Fruit fly (Drosophila melanogaster) whole organism, larva: ENCODE results near the gene Ac76E.
A peak's percentile ranks its signal among the peaks of the same experiment; 100 is the strongest.

Experiments
- noc ChIP-seq: fragments of 200-800 bp; sonication (Bioruptor generic); optimal IDR thresholded peaks from 3 replicates; lab custom pipeline; 2019; ENCODE audit warnings: missing biosample characterization, mild to moderate bottlenecking, missing genetic modification characterization, moderate library complexity

The Ac76E gene

dm6 chr3L:19929051-19929718, 9.9 kb upstream of the Ac76E start:
- no peak for TF ChIP-seq noc

DNA sequence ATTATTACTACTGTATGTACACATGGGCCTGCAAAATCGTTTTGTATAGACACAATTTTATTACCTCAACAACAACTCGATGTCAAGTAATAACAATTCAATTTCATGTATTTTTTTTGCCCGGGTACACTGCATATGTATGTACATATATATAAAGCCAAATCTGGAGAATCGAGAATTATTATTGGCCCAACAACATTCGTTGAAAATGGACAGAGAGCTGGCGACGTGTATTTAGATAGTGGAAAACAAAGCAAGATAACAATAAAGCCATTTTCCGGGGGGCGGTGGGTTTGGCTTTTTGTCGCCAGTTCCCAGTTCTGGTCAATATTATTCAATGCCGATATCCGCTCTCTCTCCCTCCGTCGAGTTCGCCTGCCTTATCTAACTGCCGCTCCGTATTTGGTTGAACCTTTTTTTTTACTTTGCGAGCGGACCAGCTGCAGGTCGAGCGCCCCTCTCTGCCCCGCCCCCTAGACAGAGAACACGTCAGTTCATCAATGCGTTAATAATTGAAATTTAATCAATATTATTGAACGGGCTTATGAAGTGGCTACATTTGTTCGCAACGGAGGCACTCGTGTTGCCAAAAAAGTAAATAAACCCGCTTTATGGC, 9.3 kb upstream of the Ac76E start:
- TF ChIP-seq noc, result no peak

dm6 chr3L:19931391-19931790, 7.7 kb upstream of the Ac76E start, which contains the start of gene CG46462:
Gene CG46462 (plus strand): TSS chr3L:19931691.
- TF ChIP-seq noc, result no peak

dm6 chr3L:19932917-19933316, 6.2 kb upstream of the Ac76E start:
- no peak for TF ChIP-seq noc

DNA sequence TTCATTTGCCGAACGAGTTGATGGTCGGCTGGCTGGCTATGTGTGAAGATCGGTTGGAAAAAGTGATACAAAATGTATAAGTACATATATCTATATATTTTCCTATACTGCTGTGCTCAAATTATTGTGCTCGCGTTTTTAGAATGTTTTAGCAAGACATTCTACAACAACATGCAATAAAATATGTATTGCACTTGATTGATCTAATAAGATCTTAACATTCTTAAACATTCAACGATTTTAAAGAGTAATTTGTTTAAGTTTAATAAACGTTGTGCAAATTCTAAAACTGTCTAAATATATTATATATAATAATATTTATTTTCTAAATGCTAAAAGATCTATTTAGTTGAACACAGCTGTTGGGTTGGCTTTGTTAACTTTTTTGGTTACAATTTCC, 1.3 kb downstream of the Ac76E start:
- TF ChIP-seq noc, result no peak

DNA sequence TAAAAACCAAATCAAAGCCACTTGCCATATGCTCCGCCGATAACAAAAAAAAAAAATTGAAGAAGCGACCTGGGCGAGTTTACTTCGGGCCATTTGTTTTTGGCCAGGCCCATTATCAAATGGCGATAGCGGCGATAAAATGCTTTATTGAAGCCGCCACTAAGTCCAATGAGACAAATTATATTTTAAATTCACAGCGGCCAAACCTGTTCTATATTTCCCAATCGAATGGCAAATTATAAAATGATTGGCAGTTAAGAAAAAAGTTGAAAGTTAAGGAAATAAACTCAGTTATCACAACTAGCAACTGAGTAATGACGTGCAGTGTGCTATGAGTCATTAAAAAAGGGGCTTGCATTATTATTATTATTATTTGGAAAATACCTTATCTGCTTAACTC, 2.1 kb downstream of the Ac76E start:
- peak; percentile 37 for TF ChIP-seq noc

DNA sequence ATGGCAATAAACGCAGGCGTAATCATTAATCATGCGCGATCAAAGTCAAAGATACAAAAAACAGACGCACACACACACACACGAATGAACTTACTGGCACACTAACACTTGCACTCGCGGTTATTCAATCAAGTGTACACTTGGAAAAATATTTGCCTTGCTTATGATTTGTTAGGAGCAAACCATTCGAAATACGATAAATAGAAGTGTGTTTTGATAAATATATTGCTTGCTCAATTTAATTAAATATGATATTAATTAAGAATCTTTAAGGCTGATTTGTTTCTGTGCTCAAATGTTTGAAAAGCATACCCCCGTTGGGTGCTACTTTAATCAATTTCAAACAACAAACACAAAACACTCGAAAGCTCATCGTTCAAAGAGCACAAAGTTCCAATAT, 6.4 kb downstream of the Ac76E start:
- no peak for TF ChIP-seq noc

dm6 chr3L:19951035-19951434, 11.9 kb downstream of the Ac76E start, which contains the start of gene CG32219:
Gene CG32219 (minus strand): TSS chr3L:19951135.
- TF ChIP-seq noc, result no peak

dm6 chr3L:19951868-19952267, 12.8 kb downstream of the Ac76E start, which contains the start of gene CG34258:
Gene CG34258 (minus strand): TSS chr3L:19951968.
- no peak for TF ChIP-seq noc

DNA sequence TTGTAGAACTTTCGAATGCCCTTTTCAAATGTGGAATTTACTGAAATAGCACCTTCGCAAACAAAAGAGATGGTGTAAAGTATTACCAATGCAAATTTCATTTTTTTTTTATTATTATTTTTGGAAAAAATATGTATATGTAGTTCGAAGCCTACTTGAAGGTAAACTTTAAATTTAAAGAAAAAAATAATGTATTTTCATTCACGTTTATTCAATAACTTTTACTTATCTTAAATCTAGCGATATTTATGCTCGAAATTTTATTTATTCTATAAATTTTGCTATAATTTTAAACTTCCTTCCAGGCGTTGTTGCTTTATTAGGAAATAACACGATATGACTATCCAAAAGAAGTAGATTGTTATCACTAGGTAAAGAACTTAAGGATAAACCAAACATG, 13.6 kb downstream of the Ac76E start, which contains the start of gene CG33710:
TSS of gene CG33710 (minus strand) at position 101 of the 400 bp plus-strand sequence.
- no peak for TF ChIP-seq noc

DNA sequence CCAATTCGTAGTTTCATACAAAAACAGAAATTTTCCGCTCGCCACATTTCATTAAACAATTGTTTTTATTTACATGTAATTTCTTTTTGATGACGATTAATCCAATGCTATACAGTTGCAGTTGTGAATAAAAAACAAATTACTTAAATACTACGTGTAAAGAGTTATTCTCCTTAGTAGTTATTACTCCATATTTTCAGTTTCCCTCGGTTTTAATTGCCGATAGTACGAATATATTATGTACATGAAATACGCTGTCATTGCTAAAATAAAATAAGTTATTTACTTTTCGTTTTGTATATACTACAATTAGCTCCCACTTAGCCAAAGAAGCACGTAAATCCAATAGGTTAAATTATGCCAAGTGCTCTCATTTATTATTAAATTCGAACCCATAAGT, 14.5 kb downstream of the Ac76E start, which contains the start of gene CG42655:
TSS of gene CG42655 (minus strand) at position 101 of the 400 bp plus-strand sequence.
- TF ChIP-seq noc, result no peak

dm6 chr3L:19954426-19954825, 15.3 kb downstream of the Ac76E start, which contains the start of gene CG42654:
Gene CG42654 (minus strand): TSS chr3L:19954526.
- no peak for TF ChIP-seq noc

DNA sequence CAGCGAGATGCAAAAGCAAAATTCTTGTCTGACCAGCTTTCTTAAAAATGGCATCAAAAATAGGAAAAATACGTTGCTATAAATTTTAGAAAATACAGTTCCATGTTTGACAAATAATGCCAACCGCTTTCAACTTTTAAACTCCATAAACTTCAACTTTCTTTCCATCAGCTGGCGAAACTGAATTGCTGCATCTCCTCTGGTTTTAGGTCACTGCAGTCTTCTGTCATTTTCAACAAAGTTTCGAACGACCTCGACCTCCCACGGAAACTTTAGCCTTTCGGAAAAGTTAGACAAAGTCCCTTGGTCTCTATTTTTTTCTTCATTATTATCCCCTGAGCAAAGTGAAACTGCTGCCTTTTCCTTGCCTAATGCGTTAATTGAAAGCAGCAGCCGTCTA, 16.6 kb downstream of the Ac76E start, which contains the start of gene CG42263:
TSS of gene CG42263 (minus strand) at position 101 of the 400 bp plus-strand sequence.
- no peak for TF ChIP-seq noc

DNA sequence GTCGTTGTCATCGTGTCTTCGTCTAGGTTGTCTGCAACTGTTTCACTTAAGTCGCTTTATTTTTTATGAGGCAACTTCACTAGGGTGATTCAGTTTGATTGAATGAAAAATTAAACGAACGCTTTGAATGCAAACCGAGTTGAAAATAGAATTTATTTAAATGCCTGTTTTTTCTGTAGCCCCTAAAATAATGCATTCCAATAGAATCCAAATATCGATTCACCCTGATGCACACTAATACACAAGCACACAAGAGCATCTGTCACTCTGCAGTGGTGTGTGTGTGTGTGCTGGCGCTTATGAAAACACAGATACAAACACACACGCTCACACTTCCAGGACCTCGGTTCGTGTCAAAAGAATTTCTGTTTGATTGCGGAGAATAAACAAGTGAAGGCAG, 22.7 kb downstream of the Ac76E start:
- TF ChIP-seq noc, result no peak

dm6 chr3L:19968725-19969598, 29.9 kb downstream of the Ac76E start:
- no peak for TF ChIP-seq noc

dm6 chr3L:19978088-19978487, 39.0 kb downstream of the Ac76E start:
- no peak for TF ChIP-seq noc

- TF ChIP-seq noc, result no peak
Observed at dm6 chr3L:19979592-19979991, 40.5 kb downstream of the Ac76E start, which contains the start of gene CG14182. Gene CG14182 (minus strand): TSS chr3L:19979812.
